Fruit fly (Drosophila melanogaster): Measurements from ENCODE around the gene Bulli.
A peak's percentile ranks its signal among the peaks of the same experiment; 100 is the strongest.

Gene Bulli

DNA sequence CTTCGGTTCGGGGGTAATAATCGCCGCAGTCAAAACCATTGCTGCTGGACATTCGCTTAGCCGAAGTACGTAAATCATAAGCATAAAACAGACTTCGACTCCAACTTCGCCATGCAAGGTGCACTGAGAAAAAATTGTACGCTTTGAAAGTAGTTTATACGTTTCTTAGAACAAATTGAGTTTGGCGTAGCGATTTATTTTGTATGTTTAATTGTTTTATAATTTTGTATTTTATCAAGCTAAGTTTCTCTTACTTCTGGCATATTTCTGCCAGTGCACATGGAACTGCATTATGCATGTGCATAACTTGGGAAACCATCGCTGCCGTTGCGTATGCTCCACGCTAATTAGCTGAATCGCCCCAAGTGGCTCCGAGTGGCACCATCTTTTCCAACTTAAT is 5.6 kb upstream of the Bulli start (continued):
- TF ChIP-seq Sox100B (GFP tag; optimal IDR thresholded peaks at IDR 0.05) (peak; percentile 10), CG15601 (tag; optimal IDR thresholded peaks at IDR 0.05) (peak; percentile 10), ssp (GFP tag; IDR thresholded peaks at IDR 0.05) (0 out of 2 replicates have a peak, but pooled peaks have one; percentile 22), CG32532 (GFP tag; IDR thresholded peaks at IDR 0.05) (no peak), Chrac-16 (GFP tag; optimal IDR thresholded peaks at IDR 0.05) (no peak), CG11398 (GFP tag; optimal IDR thresholded peaks at IDR 0.05) (no peak), Atf6 (GFP tag; IDR thresholded peaks at IDR 0.05) (no peak), mld (GFP tag; IDR thresholded peaks at IDR 0.05; ENCODE audit: partially characterized antibody) (no peak), CG7556 (GFP tag; optimal IDR thresholded peaks at IDR 0.05) (peak; percentile 6), CG9876 (GFP tag; optimal IDR thresholded peaks at IDR 0.05) (no peak), CG10979 (tag; optimal IDR thresholded peaks at IDR 0.05) (peak; percentile 42), CG6854 (GFP tag; optimal IDR thresholded peaks at IDR 0.05) (no peak), jing (GFP tag; optimal IDR thresholded peaks at IDR 0.05) (no peak), az2 (GFP tag; optimal IDR thresholded peaks at IDR 0.05) (peak; percentile 20), CoRest (tag; optimal IDR thresholded peaks at IDR 0.05) (peak; percentile 4), CG11560 (tag; IDR thresholded peaks at IDR 0.05) (no peak), CG10543 (GFP tag; optimal IDR thresholded peaks at IDR 0.05) (no peak), ewg (GFP tag; optimal IDR thresholded peaks at IDR 0.05) (peak; percentile 10), bsh (GFP tag; optimal IDR thresholded peaks at IDR 0.05) (peak in 1 of 2 experiments; percentile 52), Usf (GFP tag; optimal IDR thresholded peaks at IDR 0.05) (no peak), CG6175 (GFP tag; IDR thresholded peaks at IDR 0.05) (no peak), dpn (GFP tag; optimal IDR thresholded peaks at IDR 0.05) (peak in 1 of 2 experiments; percentile 5), insv (GFP tag; optimal IDR thresholded peaks at IDR 0.05) (no peak), ci (GFP tag; IDR thresholded peaks at IDR 0.05) (peak; percentile 90), CG8924 (tag; optimal IDR thresholded peaks at IDR 0.05) (peak; percentile 26), Sox102F (GFP tag; optimal IDR thresholded peaks at IDR 0.05) (peak; percentile 77), CG6791 (GFP tag; IDR thresholded peaks at IDR 0.05; ENCODE audit: partially characterized antibody) (no peak), vvl (GFP tag; IDR thresholded peaks at IDR 0.05) (peak; percentile 92), Opbp (GFP tag; IDR thresholded peaks at IDR 0.05; ENCODE audit: partially characterized antibody) (no peak), chinmo (GFP tag; IDR thresholded peaks at IDR 0.05; ENCODE audit: partially characterized antibody) (no peak), HHEX (GFP tag; optimal IDR thresholded peaks at IDR 0.05) (no peak), CG12104 (GFP tag; optimal IDR thresholded peaks at IDR 0.05) (no peak), ac (GFP tag; optimal IDR thresholded peaks at IDR 0.05) (no peak), CG18262 (tag; optimal IDR thresholded peaks at IDR 0.05) (peak; percentile 40), CG15696 (tag; optimal IDR thresholded peaks at IDR 0.05) (no peak), CG6654 (GFP tag; optimal IDR thresholded peaks at IDR 0.05) (no peak), CG7839 (tag; optimal IDR thresholded peaks at IDR 0.05) (peak; percentile 34), Tbp (GFP tag; optimal IDR thresholded peaks at IDR 0.05) (no peak), Xbp1 (GFP tag; optimal IDR thresholded peaks at IDR 0.05) (peak; percentile 31), NfI (GFP tag; optimal IDR thresholded peaks at IDR 0.05) (no peak), Doc2 (GFP tag; IDR thresholded peaks at IDR 0.05) (no peak), toy (GFP tag; IDR thresholded peaks at IDR 0.05) (no peak), Oli (tag; optimal IDR thresholded peaks at IDR 0.05) (peak; percentile 15), wor (GFP tag; IDR thresholded peaks at IDR 0.05) (peak; percentile 24; the same call in 1 of the 2 replicates), Dip2 (GFP tag; IDR thresholded peaks at IDR 0.05) (no peak), CG2712 (tag; optimal IDR thresholded peaks at IDR 0.05) (peak; percentile 45), CG10147 (GFP tag; optimal IDR thresholded peaks at IDR 0.05) (no peak), Med (GFP tag) (no peak), unc-4 (GFP tag; IDR thresholded peaks at IDR 0.05; ENCODE audit: partially characterized antibody) (no peak), gfzf (GFP tag; optimal IDR thresholded peaks at IDR 0.05) (no peak)

All from whole organism, embryonic.